Worm (Caenorhabditis elegans): Measurements from ENCODE around the gene T25C12.3.

T25C12.3 gene

ce11 chrX:11468814-11469213 lies 31.0 kb downstream of the T25C12.3 start:
- TF ChIP-seq unc-39 (tag; optimal IDR thresholded peaks at IDR 0.05) (no peak), ama-1 (optimal IDR thresholded peaks at IDR 0.05) (peak; percentile 66), nfya-1 (tag; optimal IDR thresholded peaks at IDR 0.05; ENCODE audit: insufficient read depth) (peak; percentile 54)

ce11 chrX:11467320-11467732 lies 32.5 kb downstream of the T25C12.3 start:
- no peak for TF ChIP-seq sea-2 (GFP tag; optimal IDR thresholded peaks at IDR 0.05)
- TF ChIP-seq nhr-23 (tag; optimal IDR thresholded peaks at IDR 0.05), result no peak
- TF ChIP-seq nfya-1 (tag; optimal IDR thresholded peaks at IDR 0.05; ENCODE audit: insufficient read depth), result peak; percentile 89
- no peak for TF ChIP-seq R02D3.7 (tag; optimal IDR thresholded peaks at IDR 0.05)
- TF ChIP-seq snpc-4 (tag; optimal IDR thresholded peaks at IDR 0.05), result peak; percentile 65
- no peak for TF ChIP-seq aly-2 (tag; optimal IDR thresholded peaks at IDR 0.05)
- TF ChIP-seq fos-1 (tag; optimal IDR thresholded peaks at IDR 0.05), result no peak
- TF ChIP-seq ceh-16 (tag; optimal IDR thresholded peaks at IDR 0.05), result no peak
- TF ChIP-seq ztf-4 (tag; optimal IDR thresholded peaks at IDR 0.05), result peak; percentile 60
- TF ChIP-seq jun-1 (tag; optimal IDR thresholded peaks at IDR 0.05), result peak; percentile 35
- TF ChIP-seq pqm-1 (tag; optimal IDR thresholded peaks at IDR 0.05), result peak; percentile 25
- peak; percentile 77 for TF ChIP-seq fkh-10 (GFP tag; optimal IDR thresholded peaks at IDR 0.05)
- TF ChIP-seq mdl-1 (tag; optimal IDR thresholded peaks at IDR 0.05), result peak; percentile 67
- TF ChIP-seq daf-12 (tag; optimal IDR thresholded peaks at IDR 0.05), result no peak
- TF ChIP-seq ama-1 (optimal IDR thresholded peaks at IDR 0.05), result peak; percentile 20
- peak; percentile 32 for TF ChIP-seq hmg-11 (tag; optimal IDR thresholded peaks at IDR 0.05)
- peak; percentile 12 for TF ChIP-seq nhr-11 (tag; optimal IDR thresholded peaks at IDR 0.05)
- no peak for TF ChIP-seq nhr-77 (tag; optimal IDR thresholded peaks at IDR 0.05)
- peak; percentile 53 for TF ChIP-seq tbx-2 (tag; optimal IDR thresholded peaks at IDR 0.05)
- TF ChIP-seq nhr-43 (tag; optimal IDR thresholded peaks at IDR 0.05; ENCODE audit: poor library complexity, severe bottlenecking), result no peak
- TF ChIP-seq zag-1 (tag; optimal IDR thresholded peaks at IDR 0.05), result no peak
- peak; percentile 29 for TF ChIP-seq unc-62 (GFP tag; optimal IDR thresholded peaks at IDR 0.05)
- TF ChIP-seq egl-5 (tag; optimal IDR thresholded peaks at IDR 0.05), result peak; percentile 30
- TF ChIP-seq ZK546.5 (tag; optimal IDR thresholded peaks at IDR 0.05), result no peak
- peak; percentile 8 for TF ChIP-seq lsy-12 (tag; optimal IDR thresholded peaks at IDR 0.05)
- TF ChIP-seq eor-1 (tag; optimal IDR thresholded peaks at IDR 0.05), result no peak
- peak; percentile 90 for TF ChIP-seq lin-39 (tag; optimal IDR thresholded peaks at IDR 0.05)
- peak; percentile 29 for TF ChIP-seq egl-27 (tag; optimal IDR thresholded peaks at IDR 0.05)
- TF ChIP-seq lin-15B (tag; optimal IDR thresholded peaks at IDR 0.05), result peak; percentile 13
- TF ChIP-seq nhr-28 (tag; optimal IDR thresholded peaks at IDR 0.05), result no peak
- no peak for TF ChIP-seq nhr-67 (tag; optimal IDR thresholded peaks at IDR 0.05)
- TF ChIP-seq fkh-2 (tag; optimal IDR thresholded peaks at IDR 0.05), result peak; percentile 10
- no peak for TF ChIP-seq ceh-82 (tag; optimal IDR thresholded peaks at IDR 0.05)
- TF ChIP-seq ceh-28 (tag; optimal IDR thresholded peaks at IDR 0.05), result no peak
- TF ChIP-seq mml-1 (tag; optimal IDR thresholded peaks at IDR 0.05), result no peak
- no peak for TF ChIP-seq ztf-11 (tag; optimal IDR thresholded peaks at IDR 0.05)
- TF ChIP-seq nhr-237 (tag; optimal IDR thresholded peaks at IDR 0.05), result no peak
- no peak for TF ChIP-seq nhr-76 (tag; optimal IDR thresholded peaks at IDR 0.05)
- TF ChIP-seq pha-4 (tag; optimal IDR thresholded peaks at IDR 0.05), result peak; percentile 37
- TF ChIP-seq unc-39 (tag; optimal IDR thresholded peaks at IDR 0.05), result no peak
- TF ChIP-seq elt-3 (tag; optimal IDR thresholded peaks at IDR 0.05), result no peak
- TF ChIP-seq nhr-12 (tag; optimal IDR thresholded peaks at IDR 0.05), result no peak
- no peak for TF ChIP-seq ceh-9 (tag; optimal IDR thresholded peaks at IDR 0.05)
- no peak for TF ChIP-seq elt-1 (tag; optimal IDR thresholded peaks at IDR 0.05)
- no peak for TF ChIP-seq nhr-25 (tag; optimal IDR thresholded peaks at IDR 0.05)
- peak; percentile 56 for TF ChIP-seq skn-1 (tag; optimal IDR thresholded peaks at IDR 0.05)
- peak; percentile 49 for TF ChIP-seq elt-2 (tag; optimal IDR thresholded peaks at IDR 0.05)
